Worm (Caenorhabditis elegans) whole organism, L3 larva: ENCODE results near the gene jtr-1.

Experiments
- ama-1 ChIP-seq: fragments of 150-350 bp; optimal IDR thresholded peaks from 2 replicates; lab custom pipeline; 2018
- ceh-82 ChIP-seq: fragments of 150-350 bp; optimal IDR thresholded peaks from 2 replicates; lab custom pipeline; 2014; ENCODE audit warnings: missing biosample characterization, missing genetic modification characterization
- elt-3 ChIP-seq, 3 experiments: fragments of 150-350 bp in 1 of 3; sonication (generic microtip) in 2 of 3; optimal IDR thresholded peaks; 2 replicates in 2 of 3; 4 replicates in 1 of 3; lab custom pipeline; 2014 to 2017; ENCODE audit warnings: missing biosample characterization in 3 of 3, missing genetic modification characterization in 3 of 3
- hmg-11 ChIP-seq: sonication (generic microtip); optimal IDR thresholded peaks from 2 replicates; lab custom pipeline; 2016; ENCODE audit warnings: missing genetic modification characterization, missing compliant biosample characterization
- jun-1 ChIP-seq: fragments of 150-350 bp; optimal IDR thresholded peaks from 2 replicates; lab custom pipeline; 2014; ENCODE audit warnings: missing biosample characterization, missing genetic modification reagents, missing genetic modification characterization
- lin-39 ChIP-seq: fragments of 150-350 bp; optimal IDR thresholded peaks from 2 replicates; lab custom pipeline; 2018; ENCODE audit warnings: missing biosample characterization, missing genetic modification reagents, missing genetic modification characterization
- nhr-237 ChIP-seq: fragments of 150-350 bp; optimal IDR thresholded peaks from 2 replicates; lab custom pipeline; 2014; ENCODE audit warnings: missing biosample characterization, missing genetic modification characterization
- zag-1 ChIP-seq: fragments of 150-350 bp; optimal IDR thresholded peaks from 2 replicates; lab custom pipeline; 2014; ENCODE audit warnings: missing biosample characterization, missing genetic modification characterization
- ztf-11 ChIP-seq: fragments of 150-350 bp; optimal IDR thresholded peaks from 2 replicates; lab custom pipeline; 2014; ENCODE audit warnings: missing biosample characterization, missing genetic modification characterization

- TF ChIP-seq ztf-11 (tag; lab: Kevin White, UChicago) (no peak), nhr-237 (tag; lab: Kevin White, UChicago) (no peak), lin-39 (tag; lab: Kevin White, UChicago) (no peak), jun-1 (tag; lab: Kevin White, UChicago) (no peak), elt-3 (tag; optimal IDR thresholded peaks at IDR 0.05; lab: Kevin White, UChicago) (no peak), hmg-11 (tag; lab: Kevin White, UChicago) (no peak), ama-1 (lab: Kevin White, UChicago) (no peak), ceh-82 (tag; lab: Kevin White, UChicago) (no peak), zag-1 (no peak)
Observed at ce11 chrIV:1407507-1407906, 13.2 kb upstream of the jtr-1 start.
